Fruit fly (Drosophila melanogaster) whole organism, adult: ENCODE measurements around the gene eIF2Bepsilon.

Experiments
- CG11617 ChIP-seq: fragments of 200-800 bp; sonication (Bioruptor generic); optimal IDR thresholded peaks from 2 replicates; lab custom pipeline; 2017; ENCODE audit warnings: mild to moderate bottlenecking, missing biosample characterization, missing genetic modification reagents, missing genetic modification characterization
- CG12768 ChIP-seq: fragments of 200-800 bp; sonication (Bioruptor generic); optimal IDR thresholded peaks from 2 replicates; lab custom pipeline; 2017; ENCODE audit warnings: missing biosample characterization, missing genetic modification characterization, mild to moderate bottlenecking, moderate library complexity, missing genetic modification reagents
- CG14711 ChIP-seq: fragments of 200-800 bp; sonication (Bioruptor generic); optimal IDR thresholded peaks from 2 replicates; lab custom pipeline; 2018; ENCODE audit warnings: missing biosample characterization, mild to moderate bottlenecking, missing genetic modification characterization, moderate library complexity
- CG1620 ChIP-seq: fragments of 200-800 bp; sonication (Bioruptor generic); optimal IDR thresholded peaks from 2 replicates; lab custom pipeline; 2016; ENCODE audit warnings: missing biosample characterization, missing genetic modification characterization
- CG33017 ChIP-seq: fragments of 200-800 bp; sonication (Bioruptor generic); optimal IDR thresholded peaks from 2 replicates; lab custom pipeline; 2018; ENCODE audit warnings: missing biosample characterization, mild to moderate bottlenecking, missing genetic modification characterization, moderate library complexity
- CG5204 ChIP-seq: fragments of 200-800 bp; sonication (Bioruptor generic); optimal IDR thresholded peaks from 2 replicates; lab custom pipeline; 2016; ENCODE audit warnings: missing biosample characterization, missing genetic modification characterization
- CG7045 ChIP-seq: fragments of 200-800 bp; sonication (Bioruptor generic); optimal IDR thresholded peaks from 2 replicates; lab custom pipeline; 2017; ENCODE audit warnings: missing biosample characterization, mild to moderate bottlenecking, missing genetic modification characterization
- CG7101 ChIP-seq: fragments of 200-800 bp; sonication (Bioruptor generic); optimal IDR thresholded peaks from 2 replicates; lab custom pipeline; 2018; ENCODE audit warnings: missing biosample characterization, mild to moderate bottlenecking, missing genetic modification characterization, moderate library complexity
- Clk ChIP-seq: fragments of 200-800 bp; sonication (Bioruptor generic); optimal IDR thresholded peaks from 2 replicates; lab custom pipeline; 2017; ENCODE audit warnings: missing biosample characterization, missing genetic modification characterization
- Crg-1 ChIP-seq: fragments of 200-800 bp; sonication (Bioruptor generic); optimal IDR thresholded peaks from 2 replicates; lab custom pipeline; 2016; ENCODE audit warnings: missing biosample characterization, missing genetic modification characterization
- Hr96 ChIP-seq: fragments of 200-800 bp; sonication (Bioruptor generic); optimal IDR thresholded peaks from 2 replicates; lab custom pipeline; 2016; ENCODE audit warnings: missing biosample characterization, missing genetic modification characterization
- Mnt ChIP-seq: fragments of 200-800 bp; sonication (Bioruptor generic); optimal IDR thresholded peaks from 2 replicates; lab custom pipeline; 2016; ENCODE audit warnings: missing biosample characterization, mild to moderate bottlenecking, missing genetic modification characterization
- bab1 ChIP-seq: fragments of 200-800 bp; sonication (Bioruptor generic); optimal IDR thresholded peaks from 3 replicates; lab custom pipeline; 2019; ENCODE audit warnings: missing biosample characterization, mild to moderate bottlenecking, missing genetic modification characterization, moderate library complexity
- cic ChIP-seq: fragments of 200-800 bp; sonication (Bioruptor generic); optimal IDR thresholded peaks from 2 replicates; lab custom pipeline; 2017; ENCODE audit warnings: missing biosample characterization, mild to moderate bottlenecking, missing genetic modification characterization, moderate library complexity
- cnc ChIP-seq, 2 experiments: fragments of >200 bp; optimal IDR thresholded peaks; 2 replicates each; lab custom pipeline; 2017
- kay ChIP-seq: fragments of 200-800 bp; sonication (Bioruptor generic); peaks from one replicate; lab custom pipeline; 2016; ENCODE audit warnings: missing biosample characterization, missing genetic modification characterization, borderline replicate concordance
- ovo ChIP-seq: fragments of 200-800 bp; sonication (Bioruptor generic); optimal IDR thresholded peaks from 2 replicates; lab custom pipeline; 2016; ENCODE audit warnings: missing biosample characterization, missing genetic modification characterization
- pad ChIP-seq: fragments of 200-800 bp; sonication (Bioruptor generic); optimal IDR thresholded peaks from 3 replicates; lab custom pipeline; 2017; ENCODE audit warnings: missing biosample characterization, missing genetic modification characterization, mild to moderate bottlenecking, moderate library complexity, missing genetic modification reagents
- tj ChIP-seq: fragments of 200-800 bp; sonication (Bioruptor generic); optimal IDR thresholded peaks from 3 replicates; lab custom pipeline; 2017; ENCODE audit warnings: missing biosample characterization, mild to moderate bottlenecking, missing genetic modification characterization, moderate library complexity
- toe ChIP-seq: fragments of 200-800 bp; sonication (Bioruptor generic); optimal IDR thresholded peaks from 2 replicates; lab custom pipeline; 2016; ENCODE audit warnings: missing biosample characterization, missing genetic modification characterization

eIF2Bepsilon gene

dm6 chrX:1907727-1908264 is 14.9 kb downstream of the eIF2Bepsilon start, which contains the start of gene mip130:
TSS of gene mip130 (plus strand) at chrX:1908239.
- TF ChIP-seq tj (GFP tag; lab: Kevin White, UChicago) (peak; percentile 57), CG7045 (GFP tag; lab: Kevin White, UChicago) (peak; percentile 17), CG14711 (tag; lab: Kevin White, UChicago) (peak; percentile 70), CG11617 (GFP tag; lab: Kevin White, UChicago) (peak; percentile 81), Clk (GFP tag; lab: Kevin White, UChicago) (no peak), Crg-1 (peak; percentile 55), CG12768 (GFP tag; lab: Kevin White, UChicago) (peak; percentile 75), CG7101 (peak; percentile 83), bab1 (GFP tag; lab: Kevin White, UChicago) (peak; percentile 79), Mnt (GFP tag; lab: Kevin White, UChicago) (peak; percentile 67), CG1620 (GFP tag; lab: Kevin White, UChicago) (peak; percentile 50), pad (GFP tag; lab: Kevin White, UChicago) (peak; percentile 46), cic (GFP tag; lab: Kevin White, UChicago) (no peak), CG5204 (peak; percentile 25), cnc (optimal IDR thresholded peaks at IDR 0.05; lab: Kevin White, UChicago) (no peak), CG33017 (tag; lab: Kevin White, UChicago) (peak; percentile 42), toe (GFP tag; lab: Kevin White, UChicago) (peak; percentile 51), Hr96 (GFP tag; lab: Kevin White, UChicago) (peak; percentile 78), ovo (peak; percentile 46), kay (no peak)

dm6 chrX:1903968-1904367 is 18.7 kb downstream of the eIF2Bepsilon start:
- TF ChIP-seq toe (GFP tag; lab: Kevin White, UChicago) (no peak), kay (no peak), Mnt (GFP tag; lab: Kevin White, UChicago) (no peak), pad (GFP tag; lab: Kevin White, UChicago) (peak; percentile 97), tj (GFP tag; lab: Kevin White, UChicago) (no peak), CG7045 (GFP tag; lab: Kevin White, UChicago) (no peak), bab1 (GFP tag; lab: Kevin White, UChicago) (peak; percentile 0), ovo (peak; percentile 61), Hr96 (GFP tag; lab: Kevin White, UChicago) (no peak), Crg-1 (no peak), CG7101 (no peak), CG14711 (tag; lab: Kevin White, UChicago) (no peak)

dm6 chrX:1903077-1903476 is 19.6 kb downstream of the eIF2Bepsilon start, which contains the start of gene CG32801:
TSS of gene CG32801 (minus strand) at chrX:1903177.
- no peak for TF ChIP-seq kay
- no peak for TF ChIP-seq CG5204
- no peak for TF ChIP-seq toe (GFP tag; lab: Kevin White, UChicago)
- TF ChIP-seq CG14711 (tag; lab: Kevin White, UChicago) = no peak
- no peak for TF ChIP-seq cnc (optimal IDR thresholded peaks at IDR 0.05; lab: Kevin White, UChicago)
- no peak for TF ChIP-seq CG1620 (GFP tag; lab: Kevin White, UChicago)
- TF ChIP-seq CG11617 (GFP tag; lab: Kevin White, UChicago) = no peak
- no peak for TF ChIP-seq CG7045 (GFP tag; lab: Kevin White, UChicago)
- no peak for TF ChIP-seq Mnt (GFP tag; lab: Kevin White, UChicago)
- no peak for TF ChIP-seq ovo
- no peak for TF ChIP-seq Crg-1
- TF ChIP-seq pad (GFP tag; lab: Kevin White, UChicago) = no peak
- no peak for TF ChIP-seq Hr96 (GFP tag; lab: Kevin White, UChicago)
- TF ChIP-seq cic (GFP tag; lab: Kevin White, UChicago) = no peak
- no peak for TF ChIP-seq Clk (GFP tag; lab: Kevin White, UChicago)
- no peak for TF ChIP-seq CG12768 (GFP tag; lab: Kevin White, UChicago)
- TF ChIP-seq bab1 (GFP tag; lab: Kevin White, UChicago) = no peak

dm6 chrX:1901605-1902136 is 21.0 kb downstream of the eIF2Bepsilon start, which contains the start of gene Ldaf1:
TSS of gene Ldaf1 (minus strand) at chrX:1901911.
- peak; percentile 9 for TF ChIP-seq ovo
- TF ChIP-seq CG7101 = peak; percentile 28
- no peak for TF ChIP-seq Hr96 (GFP tag; lab: Kevin White, UChicago)

- TF ChIP-seq cic (GFP tag; lab: Kevin White, UChicago) (no peak), Clk (GFP tag; lab: Kevin White, UChicago) (no peak), bab1 (GFP tag; lab: Kevin White, UChicago) (peak; percentile 11), toe (GFP tag; lab: Kevin White, UChicago) (peak; percentile 35), tj (GFP tag; lab: Kevin White, UChicago) (no peak), CG1620 (GFP tag; lab: Kevin White, UChicago) (peak; percentile 56), CG7101 (peak; percentile 14), CG11617 (GFP tag; lab: Kevin White, UChicago) (peak; percentile 41), Hr96 (GFP tag; lab: Kevin White, UChicago) (no peak), Crg-1 (peak; percentile 56), Mnt (GFP tag; lab: Kevin White, UChicago) (peak; percentile 49), CG12768 (GFP tag; lab: Kevin White, UChicago) (no peak), kay (no peak), cnc (optimal IDR thresholded peaks at IDR 0.05; lab: Kevin White, UChicago) (no peak), ovo (no peak)
These were observed 22.4 kb downstream of the eIF2Bepsilon start, which contains the start of gene arm for dm6 chrX:1900123-1900818. TSS of gene arm (minus strand) at chrX:1900646.
